Fruit fly (Drosophila melanogaster): ENCODE results near the gene PK2-R1.

PK2-R1 gene

dm6 chr3R:13374913-13375312 is 36.8 kb downstream of the PK2-R1 start (continued):
- no peak for TF ChIP-seq dpn (GFP tag; optimal IDR thresholded peaks at IDR 0.05)
- 0 out of 2 replicates have a peak, but pooled peaks have one; percentile 17 for TF ChIP-seq onecut (GFP tag; IDR thresholded peaks at IDR 0.05)
- TF ChIP-seq CG12769 (tag; optimal IDR thresholded peaks at IDR 0.05) = peak; percentile 59
- no peak for TF ChIP-seq CG18262 (tag; optimal IDR thresholded peaks at IDR 0.05)
- TF ChIP-seq Atf3 (GFP tag; optimal IDR thresholded peaks at IDR 0.05) = no peak
- no peak for TF ChIP-seq CG18619 (GFP tag; optimal IDR thresholded peaks at IDR 0.05)

- no peak for TF ChIP-seq Ravus (GFP tag; IDR thresholded peaks at IDR 0.05)
- no peak for TF ChIP-seq MESR4 (GFP tag; optimal IDR thresholded peaks at IDR 0.05)
- TF ChIP-seq CG4820 (GFP tag; optimal IDR thresholded peaks at IDR 0.05) = no peak
- TF ChIP-seq z (GFP tag; IDR thresholded peaks at IDR 0.05) = 0 out of 3 replicates have a peak, but pooled peaks have one; percentile 32
- TF ChIP-seq Trl (optimal IDR thresholded peaks at IDR 0.05) = peak; percentile 36 to 52
- TF ChIP-seq Trl (GFP tag; optimal IDR thresholded peaks at IDR 0.05) = no peak
- no peak for TF ChIP-seq hkb (optimal IDR thresholded peaks at IDR 0.05)
- 0 out of 2 replicates have a peak, but pooled peaks have one; percentile 28 for TF ChIP-seq hkb (GFP tag; IDR thresholded peaks at IDR 0.05)
Observed at dm6 chr3R:13379675-13380074, 41.5 kb downstream of the PK2-R1 start, which contains the start of the genes CG9813 and CG8870. Gene CG9813, minus strand, starts transcription at chr3R:13379775. Gene CG8870, plus strand, starts transcription at chr3R:13379842.

dm6 chr3R:13381744-13382435 is 43.8 kb downstream of the PK2-R1 start, which contains the start of the genes mRpS21 and Droj2:
Gene mRpS21, minus strand, starts transcription at chr3R:13381809.
Gene Droj2, plus strand, starts transcription at chr3R:13382106.
- TF ChIP-seq CG1529 (GFP tag; optimal IDR thresholded peaks at IDR 0.05) (no peak), emc (GFP tag; optimal IDR thresholded peaks at IDR 0.05) (no peak), mam (GFP tag; optimal IDR thresholded peaks at IDR 0.05) (peak; percentile 61), lmd (GFP tag; IDR thresholded peaks at IDR 0.05) (peak; percentile 52; the same call in 1 of the 2 replicates), ato (GFP tag; IDR thresholded peaks at IDR 0.05; ENCODE audit: partially characterized antibody) (no peak), Fer3 (tag; optimal IDR thresholded peaks at IDR 0.05) (peak; percentile 47), Hr3 (GFP tag; optimal IDR thresholded peaks at IDR 0.05) (peak; percentile 41), TFAM (GFP tag; optimal IDR thresholded peaks at IDR 0.05) (no peak), CG10979 (tag; optimal IDR thresholded peaks at IDR 0.05) (peak; percentile 38), Ptx1 (GFP tag; IDR thresholded peaks at IDR 0.05) (peak; percentile 37; the same call in 1 of the 2 replicates), H2.0 (GFP tag; IDR thresholded peaks at IDR 0.05) (no peak), slou (GFP tag; optimal IDR thresholded peaks at IDR 0.05) (peak; percentile 24), twi (tag; optimal IDR thresholded peaks at IDR 0.05) (peak; percentile 63), maf-S (GFP tag; optimal IDR thresholded peaks at IDR 0.05) (no peak), Myb (GFP tag; optimal IDR thresholded peaks at IDR 0.05) (peak; percentile 48), CG7556 (GFP tag; optimal IDR thresholded peaks at IDR 0.05) (peak; percentile 22), CG31224 (GFP tag; IDR thresholded peaks at IDR 0.05) (peak; percentile 35; the same call in 1 of the 2 replicates), hth (optimal IDR thresholded peaks at IDR 0.05) (no peak), HLHmδ (GFP tag; optimal IDR thresholded peaks at IDR 0.05) (no peak), CG1832 (GFP tag; optimal IDR thresholded peaks at IDR 0.05) (no peak), Usf (GFP tag; optimal IDR thresholded peaks at IDR 0.05) (no peak), tgo (GFP tag; IDR thresholded peaks at IDR 0.05) (0 out of 3 replicates have a peak, but pooled peaks have one; percentile 17), CG32772 (GFP tag; IDR thresholded peaks at IDR 0.05) (no peak), trem (tag; optimal IDR thresholded peaks at IDR 0.05) (peak; percentile 62), CG11695 (GFP tag; IDR thresholded peaks at IDR 0.05) (no peak), Jarid2 (GFP tag; optimal IDR thresholded peaks at IDR 0.05) (peak; percentile 29), ranshi (GFP tag; IDR thresholded peaks at IDR 0.05) (peak; percentile 37; the same call in 1 of the 2 replicates), CG13894 (tag; optimal IDR thresholded peaks at IDR 0.05) (peak; percentile 59), Side (GFP tag; optimal IDR thresholded peaks at IDR 0.05) (no peak), CG15514 (GFP tag; optimal IDR thresholded peaks at IDR 0.05) (peak; percentile 98), CG1603 (tag; optimal IDR thresholded peaks at IDR 0.05) (peak; percentile 24), Rfx (GFP tag; IDR thresholded peaks at IDR 0.05) (peak; percentile 64), caup (GFP tag; optimal IDR thresholded peaks at IDR 0.05; ENCODE audit: severe bottlenecking) (peak; percentile 19), ap (GFP tag; IDR thresholded peaks at IDR 0.05) (no peak)

Measured in whole organism, embryonic.